Worm (Caenorhabditis elegans) whole organism, L1 larva: ENCODE data around the gene T25B6.5.

Source experiments
- blmp-1 ChIP-seq: fragments of 150-350 bp; optimal IDR thresholded peaks from 2 replicates; lab custom pipeline; 2014; ENCODE audit warnings: missing biosample characterization, missing genetic modification characterization
- dpl-1 ChIP-seq, 3 experiments: fragments of 150-350 bp in 2 of 3; sonication (generic microtip) in 1 of 3; optimal IDR thresholded peaks; 2 replicates each; lab custom pipeline; 2014 to 2017; ENCODE audit warnings: missing biosample characterization in 3 of 3, missing genetic modification characterization in 3 of 3, missing genetic modification reagents in 3 of 3
- egl-27 ChIP-seq, 2 experiments: fragments of 150-350 bp in 1 of 2; sonication (generic microtip); optimal IDR thresholded peaks; 3 replicates each; lab custom pipeline; 2017 to 2018; ENCODE audit warnings: missing biosample characterization in 2 of 2, missing genetic modification characterization in 2 of 2, missing genetic modification reagents in 2 of 2
- hlh-17 ChIP-seq: fragments of 200-800 bp; sonication (Bioruptor generic); optimal IDR thresholded peaks from 2 replicates; lab custom pipeline; 2018; ENCODE audit warnings: missing genetic modification characterization, mild to moderate bottlenecking, missing compliant biosample characterization, moderate library complexity, borderline replicate concordance
- lsy-2 ChIP-seq, 2 experiments: fragments of 150-350 bp; optimal IDR thresholded peaks; 2 replicates each; lab custom pipeline; 2014; ENCODE audit warnings: missing biosample characterization in 2 of 2, missing genetic modification characterization in 2 of 2
- nhr-20 ChIP-seq: sonication (generic microtip); optimal IDR thresholded peaks from 2 replicates; lab custom pipeline; 2016; ENCODE audit warnings: mild to moderate bottlenecking, missing genetic modification characterization, missing compliant biosample characterization
- nhr-77 ChIP-seq: fragments of 150-350 bp; optimal IDR thresholded peaks from 2 replicates; lab custom pipeline; 2014; ENCODE audit warnings: missing biosample characterization, missing genetic modification characterization
- snpc-4 ChIP-seq: fragments of 150-350 bp; optimal IDR thresholded peaks from 2 replicates; lab custom pipeline; 2014; ENCODE audit warnings: missing biosample characterization, missing genetic modification characterization
- unc-62 ChIP-seq: fragments of 150-350 bp; optimal IDR thresholded peaks from 2 replicates; lab custom pipeline; 2014; ENCODE audit warnings: missing biosample characterization, missing genetic modification reagents, missing genetic modification characterization
- ztf-11 ChIP-seq, 2 experiments: sonication (generic microtip); optimal IDR thresholded peaks; 2 replicates each; lab custom pipeline; 2016 to 2017; ENCODE audit warnings: missing genetic modification characterization in 2 of 2, missing biosample characterization in 1 of 2, missing compliant biosample characterization in 1 of 2

ce11 chrX:9048657-9049056 lies 27.1 kb upstream of the T25B6.5 start, which contains the start of gene F47E1.20:
- TF ChIP-seq unc-62 (GFP tag; lab: Kevin White, UChicago) (no peak), nhr-77 (tag; lab: Kevin White, UChicago) (no peak), blmp-1 (tag; lab: Kevin White, UChicago) (no peak), nhr-20 (tag; lab: Kevin White, UChicago) (no peak), hlh-17 (GFP tag; lab: Kevin White, UChicago) (no peak), ztf-11 (tag; optimal IDR thresholded peaks at IDR 0.05; lab: Kevin White, UChicago) (no peak), snpc-4 (no peak), lsy-2 (tag; optimal IDR thresholded peaks at IDR 0.05; lab: Kevin White, UChicago) (no peak), egl-27 (tag; optimal IDR thresholded peaks at IDR 0.05; lab: Kevin White, UChicago) (no peak), dpl-1 (GFP tag; optimal IDR thresholded peaks at IDR 0.05; lab: Kevin White, UChicago) (no peak)
